Worm (Caenorhabditis elegans): ENCODE data around the gene T22B2.5.

T22B2.5 gene

DNA sequence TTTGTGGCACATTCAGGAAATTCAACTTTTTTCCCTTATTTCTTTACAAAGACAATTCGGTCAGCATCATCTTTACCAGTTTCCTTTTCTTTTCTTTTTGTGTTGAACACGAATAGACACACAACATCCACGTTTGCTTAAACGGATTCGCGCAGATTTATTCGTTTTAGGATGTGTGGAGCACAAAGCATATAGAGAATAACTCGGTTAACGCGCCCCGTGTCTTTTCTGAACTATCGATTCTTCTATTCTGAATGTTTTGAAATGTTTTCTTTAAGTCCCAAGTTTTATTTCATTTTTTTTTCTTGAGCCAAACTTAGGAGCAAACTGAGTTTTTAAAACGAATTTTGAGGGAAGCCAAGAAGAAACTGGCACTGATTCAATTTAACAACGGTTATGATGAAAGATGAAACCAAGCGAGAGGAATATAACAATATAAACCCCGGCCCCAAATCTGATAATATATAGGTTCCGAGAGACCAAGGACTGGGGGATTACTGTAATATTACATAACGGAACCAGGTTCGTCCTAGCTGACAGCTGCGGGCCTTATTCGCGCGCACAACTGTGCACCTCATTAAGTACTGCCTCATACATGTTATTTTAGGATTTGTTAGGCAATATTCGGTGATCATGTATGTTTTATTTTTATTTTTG, 39.5 kb downstream of the T22B2.5 start:
- TF ChIP-seq gmeb-1 (tag; optimal IDR thresholded peaks at IDR 0.05) (no peak), zag-1 (tag; optimal IDR thresholded peaks at IDR 0.05) (peak; percentile 29)

DNA sequence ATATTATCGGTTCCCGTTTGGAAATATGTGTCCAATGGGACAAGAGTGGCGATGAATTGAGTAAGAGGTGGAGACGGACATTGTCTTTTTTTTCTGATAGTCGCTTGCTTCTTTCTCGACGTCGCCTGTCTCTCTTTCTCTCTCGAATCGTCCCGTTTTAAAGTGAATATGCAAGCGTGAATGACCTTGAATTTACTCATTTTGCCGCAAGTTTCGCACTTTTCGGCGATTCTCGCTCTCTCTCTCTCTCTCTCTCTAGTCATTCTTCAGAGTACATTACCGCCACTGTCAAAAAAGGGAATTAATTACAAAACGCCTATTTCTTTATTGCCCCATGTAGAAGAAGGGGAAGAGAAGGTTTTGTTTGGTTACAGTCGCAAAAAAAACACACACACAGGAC, 43.4 kb downstream of the T22B2.5 start:
- TF ChIP-seq nhr-25 (tag; optimal IDR thresholded peaks at IDR 0.05) = peak; percentile 45
- peak; percentile 6 for TF ChIP-seq blmp-1 (tag; optimal IDR thresholded peaks at IDR 0.05; ENCODE audit: insufficient read depth)
- no peak for TF ChIP-seq mdl-1 (tag; optimal IDR thresholded peaks at IDR 0.05)

DNA sequence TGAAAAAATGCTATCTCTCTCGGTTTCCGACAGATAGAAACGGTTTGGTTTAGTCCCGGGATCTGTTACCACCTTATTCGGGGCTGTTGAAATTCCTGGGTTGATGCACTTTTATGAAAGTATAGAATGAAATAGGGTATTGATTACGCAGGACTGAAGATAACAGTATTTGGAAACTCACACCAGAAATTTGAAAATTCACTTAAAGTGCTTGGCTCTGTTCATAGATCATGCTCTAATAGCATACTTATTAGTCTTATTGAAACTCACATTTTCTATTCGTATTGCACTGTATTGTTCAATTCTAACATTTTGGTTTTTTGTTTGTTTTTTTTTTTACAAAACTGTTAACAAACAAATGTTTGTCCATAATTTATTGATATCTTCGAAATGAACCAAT, 45.0 kb downstream of the T22B2.5 start:
- TF ChIP-seq sem-4 (tag; optimal IDR thresholded peaks at IDR 0.05) (no peak), elt-1 (tag; optimal IDR thresholded peaks at IDR 0.05) (no peak), ama-1 (optimal IDR thresholded peaks at IDR 0.05) (no peak)

DNA sequence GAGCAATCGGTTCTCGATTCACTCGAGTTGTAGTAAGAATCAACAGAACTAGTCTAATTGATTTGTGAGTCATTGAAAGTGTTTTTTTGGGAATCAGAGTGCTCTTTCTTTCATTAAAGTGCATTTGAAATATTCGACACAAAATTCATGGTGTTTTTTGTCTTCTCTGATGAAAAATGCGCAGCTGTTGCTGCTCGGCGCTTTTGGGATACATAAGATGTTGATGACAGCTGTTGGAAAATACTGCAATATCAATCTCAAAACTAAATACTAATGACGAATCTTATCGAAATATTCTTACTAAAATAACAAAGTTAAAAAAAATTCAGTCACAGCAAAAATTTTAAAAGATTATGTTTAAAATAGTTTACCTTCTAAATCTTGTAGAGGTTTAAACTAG, 49.9 kb downstream of the T22B2.5 start:
- no peak for TF ChIP-seq lin-11 (tag; optimal IDR thresholded peaks at IDR 0.05)
- TF ChIP-seq lsy-2 (tag; optimal IDR thresholded peaks at IDR 0.05) = peak in 1 of 2 experiments; percentile 19
- TF ChIP-seq mbf-1 (tag; optimal IDR thresholded peaks at IDR 0.05) = no peak
- no peak for TF ChIP-seq nhr-129 (tag; optimal IDR thresholded peaks at IDR 0.05)
- peak; percentile 18 for TF ChIP-seq F13H6.1 (tag; optimal IDR thresholded peaks at IDR 0.05)
- TF ChIP-seq sma-9 (GFP tag; optimal IDR thresholded peaks at IDR 0.05) = peak; percentile 42
- no peak for TF ChIP-seq sma-9 (tag; optimal IDR thresholded peaks at IDR 0.05)

DNA sequence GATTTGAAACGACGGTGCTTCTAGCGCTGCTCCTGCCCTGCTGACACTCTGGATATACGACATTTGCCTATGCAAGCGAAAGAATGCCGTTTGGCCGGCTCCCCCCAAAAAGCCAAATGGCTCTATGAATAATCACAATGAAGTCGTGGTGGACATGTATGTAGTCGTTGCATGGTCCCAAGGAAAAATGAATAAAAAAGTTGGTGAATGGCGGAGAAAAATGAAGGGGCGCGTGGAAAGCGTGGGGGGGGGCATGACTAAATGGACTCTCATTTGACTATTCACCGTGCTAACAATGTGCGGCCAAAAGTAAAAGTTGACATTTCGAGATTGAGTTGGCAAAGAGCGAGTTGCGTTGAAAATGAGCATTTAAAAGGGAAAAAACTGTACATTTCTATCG, 51.7 kb downstream of the T22B2.5 start:
- no peak for TF ChIP-seq Y55F3AM.14 (GFP tag; optimal IDR thresholded peaks at IDR 0.05)
- TF ChIP-seq sma-3 (GFP tag; optimal IDR thresholded peaks at IDR 0.05) = no peak
- TF ChIP-seq nhr-77 (tag; optimal IDR thresholded peaks at IDR 0.05) = no peak
- TF ChIP-seq nhr-6 (tag; optimal IDR thresholded peaks at IDR 0.05) = no peak
- no peak for TF ChIP-seq egl-27 (tag; optimal IDR thresholded peaks at IDR 0.05)
- TF ChIP-seq F13H6.1 (tag; optimal IDR thresholded peaks at IDR 0.05) = no peak
- TF ChIP-seq lsy-2 (tag; optimal IDR thresholded peaks at IDR 0.05) = no peak
- TF ChIP-seq crh-2 (tag; optimal IDR thresholded peaks at IDR 0.05) = no peak
- TF ChIP-seq sma-9 (GFP tag; optimal IDR thresholded peaks at IDR 0.05) = no peak
- no peak for TF ChIP-seq sma-9 (tag; optimal IDR thresholded peaks at IDR 0.05)
- TF ChIP-seq skn-1 (tag; optimal IDR thresholded peaks at IDR 0.05) = no peak
- no peak for TF ChIP-seq nhr-23 (tag; optimal IDR thresholded peaks at IDR 0.05)

DNA sequence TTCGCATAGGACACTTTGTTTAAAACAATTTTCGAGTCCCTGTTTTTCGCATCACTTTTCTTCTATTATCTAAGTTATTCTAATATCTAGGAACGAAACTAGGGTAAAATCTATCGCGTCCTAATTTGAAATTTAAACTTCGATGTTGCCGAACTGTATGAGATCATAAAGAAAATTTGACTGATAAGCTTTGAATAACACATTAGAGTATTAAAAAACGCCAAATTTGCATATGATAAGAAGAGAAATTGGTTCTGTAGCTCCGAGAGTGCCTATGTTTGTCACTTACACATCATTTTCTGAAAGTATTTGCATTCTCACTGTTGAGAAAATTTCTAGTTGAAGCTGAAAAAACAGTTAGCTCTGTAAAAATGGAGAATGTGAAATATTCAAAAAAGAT, 52.8 kb downstream of the T22B2.5 start:
- peak; percentile 39 for TF ChIP-seq fos-1 (tag; optimal IDR thresholded peaks at IDR 0.05)
- TF ChIP-seq lin-11 (tag; optimal IDR thresholded peaks at IDR 0.05) = no peak
- no peak for TF ChIP-seq C34F6.9 (tag; optimal IDR thresholded peaks at IDR 0.05)
- TF ChIP-seq peb-1 (tag; optimal IDR thresholded peaks at IDR 0.05) = no peak
- TF ChIP-seq aly-2 (tag; optimal IDR thresholded peaks at IDR 0.05) = no peak
- no peak for TF ChIP-seq ZK546.5 (tag; optimal IDR thresholded peaks at IDR 0.05)
- no peak for TF ChIP-seq zag-1 (tag; optimal IDR thresholded peaks at IDR 0.05)
- TF ChIP-seq R02D3.7 (tag; optimal IDR thresholded peaks at IDR 0.05) = no peak

Measured in whole organism, L2 larva.